Worm (Caenorhabditis elegans) whole organism, late embryonic: Measurements from ENCODE around the gene F41E7.6.

Experiments used
- C08G9.2 ChIP-seq: sonication (generic microtip); optimal IDR thresholded peaks from 2 replicates; lab custom pipeline; 2016; ENCODE audit warnings: mild to moderate bottlenecking, missing genetic modification characterization, moderate library complexity, missing compliant biosample characterization
- F13H6.1 ChIP-seq: sonication (generic microtip); optimal IDR thresholded peaks from 2 replicates; lab custom pipeline; 2016; ENCODE audit warnings: missing genetic modification characterization, missing compliant biosample characterization
- K02D7.2 ChIP-seq: sonication (generic microtip); optimal IDR thresholded peaks from 2 replicates; lab custom pipeline; 2017; ENCODE audit warnings: mild to moderate bottlenecking, missing genetic modification characterization, missing compliant biosample characterization
- K09A11.1 ChIP-seq: sonication (generic microtip); optimal IDR thresholded peaks from 2 replicates; lab custom pipeline; 2017; ENCODE audit warnings: antibody characterized with exemption, mild to moderate bottlenecking, missing genetic modification characterization, missing compliant biosample characterization; ENCODE audit not compliant: insufficient read depth
- T23F11.4 ChIP-seq: fragments of 200-800 bp; sonication (Bioruptor generic); optimal IDR thresholded peaks from 2 replicates; lab custom pipeline; 2018; ENCODE audit warnings: mild to moderate bottlenecking, missing genetic modification characterization, missing compliant biosample characterization
- ahr-1 ChIP-seq: sonication (generic microtip); optimal IDR thresholded peaks from 2 replicates; lab custom pipeline; 2016; ENCODE audit warnings: missing genetic modification characterization, missing compliant biosample characterization
- ceh-18 ChIP-seq: sonication (generic microtip); optimal IDR thresholded peaks from 2 replicates; lab custom pipeline; 2016; ENCODE audit warnings: missing genetic modification characterization, missing compliant biosample characterization
- ceh-2 ChIP-seq: sonication (generic microtip); optimal IDR thresholded peaks from 2 replicates; lab custom pipeline; 2016; ENCODE audit warnings: missing genotype, missing genetic modification characterization, missing compliant biosample characterization
- ceh-30 ChIP-seq: fragments of 150-350 bp; optimal IDR thresholded peaks from 2 replicates; lab custom pipeline; 2014; ENCODE audit warnings: missing biosample characterization, missing genetic modification characterization
- ceh-31 ChIP-seq: sonication (generic microtip); optimal IDR thresholded peaks from 2 replicates; lab custom pipeline; 2016; ENCODE audit warnings: missing genetic modification characterization, missing compliant biosample characterization
- dve-1 ChIP-seq: sonication (generic microtip); optimal IDR thresholded peaks from 2 replicates; lab custom pipeline; 2017; ENCODE audit warnings: antibody characterized with exemption, mild to moderate bottlenecking, missing genetic modification characterization, missing compliant biosample characterization
- elt-2 ChIP-seq: sonication (generic microtip); optimal IDR thresholded peaks from 2 replicates; lab custom pipeline; 2016; ENCODE audit warnings: missing genetic modification reagents, missing genetic modification characterization, missing compliant biosample characterization
- elt-4 ChIP-seq: sonication (generic microtip); optimal IDR thresholded peaks from 2 replicates; lab custom pipeline; 2016; ENCODE audit warnings: missing genetic modification characterization, missing compliant biosample characterization
- ets-4 ChIP-seq: sonication (generic microtip); optimal IDR thresholded peaks from 2 replicates; lab custom pipeline; 2016; ENCODE audit warnings: missing genetic modification characterization, missing compliant biosample characterization
- eyg-1 ChIP-seq: sonication (generic microtip); optimal IDR thresholded peaks from 2 replicates; lab custom pipeline; 2016; ENCODE audit warnings: missing genotype, missing genetic modification characterization, missing compliant biosample characterization
- fax-1 ChIP-seq: sonication (generic microtip); optimal IDR thresholded peaks from 2 replicates; lab custom pipeline; 2016; ENCODE audit warnings: missing genotype, missing genetic modification characterization, missing compliant biosample characterization
- fkh-10 ChIP-seq: fragments of 150-350 bp; optimal IDR thresholded peaks from 2 replicates; lab custom pipeline; 2014; ENCODE audit warnings: missing biosample characterization, missing genetic modification reagents, missing genetic modification characterization
- fkh-6 ChIP-seq: sonication (generic microtip); optimal IDR thresholded peaks from 2 replicates; lab custom pipeline; 2016; ENCODE audit warnings: missing genetic modification characterization, missing compliant biosample characterization
- hlh-30 ChIP-seq: sonication (generic microtip); optimal IDR thresholded peaks from 2 replicates; lab custom pipeline; 2017; ENCODE audit warnings: antibody characterized with exemption, missing genetic modification characterization, missing compliant biosample characterization; ENCODE audit not compliant: insufficient read depth
- hlh-6 ChIP-seq: sonication (generic microtip); optimal IDR thresholded peaks from 2 replicates; lab custom pipeline; 2016; ENCODE audit warnings: missing genotype, missing genetic modification characterization, missing compliant biosample characterization
- hlh-8 ChIP-seq: sonication (generic microtip); optimal IDR thresholded peaks from 2 replicates; lab custom pipeline; 2016; ENCODE audit warnings: missing genotype, missing genetic modification characterization, missing compliant biosample characterization
- madf-2 ChIP-seq: sonication (generic microtip); optimal IDR thresholded peaks from 2 replicates; lab custom pipeline; 2017; ENCODE audit warnings: missing genetic modification characterization, missing compliant biosample characterization
- mec-3 ChIP-seq: sonication (generic microtip); optimal IDR thresholded peaks from 2 replicates; lab custom pipeline; 2016; ENCODE audit warnings: borderline replicate concordance, missing genetic modification characterization, missing compliant biosample characterization
- nfya-1 ChIP-seq: sonication (generic microtip); optimal IDR thresholded peaks from 2 replicates; lab custom pipeline; 2017; ENCODE audit warnings: missing genetic modification characterization, mild to moderate bottlenecking, missing compliant biosample characterization, antibody characterized with exemption, moderate library complexity
- nhr-11 ChIP-seq: fragments of 150-350 bp; optimal IDR thresholded peaks from 2 replicates; lab custom pipeline; 2014; ENCODE audit warnings: missing biosample characterization, missing genetic modification characterization
- nhr-232 ChIP-seq: sonication (generic microtip); optimal IDR thresholded peaks from 2 replicates; lab custom pipeline; 2016; ENCODE audit warnings: missing genetic modification characterization, missing compliant biosample characterization
- pqm-1 ChIP-seq: sonication (generic microtip); optimal IDR thresholded peaks from 2 replicates; lab custom pipeline; 2016; ENCODE audit warnings: missing genetic modification characterization, missing compliant biosample characterization
- pros-1 ChIP-seq: fragments of 150-350 bp; optimal IDR thresholded peaks from 2 replicates; lab custom pipeline; 2014; ENCODE audit warnings: missing biosample characterization, missing genetic modification reagents, missing genetic modification characterization
- ref-2 ChIP-seq: sonication (generic microtip); optimal IDR thresholded peaks from 2 replicates; lab custom pipeline; 2016; ENCODE audit warnings: missing genetic modification characterization, missing compliant biosample characterization
- rnt-1 ChIP-seq: sonication (generic microtip); optimal IDR thresholded peaks from 2 replicates; lab custom pipeline; 2016; ENCODE audit warnings: missing genetic modification characterization, missing compliant biosample characterization
- sox-4 ChIP-seq: sonication (generic microtip); optimal IDR thresholded peaks from 2 replicates; lab custom pipeline; 2017; ENCODE audit warnings: mild to moderate bottlenecking, missing genetic modification characterization, inconsistent platforms, missing compliant biosample characterization
- tbx-2 ChIP-seq: sonication (generic microtip); optimal IDR thresholded peaks from 2 replicates; lab custom pipeline; 2016; ENCODE audit warnings: missing genetic modification characterization, missing compliant biosample characterization
- tbx-7 ChIP-seq: sonication (generic microtip); optimal IDR thresholded peaks from 2 replicates; lab custom pipeline; 2016; ENCODE audit warnings: missing genotype, missing genetic modification characterization, missing compliant biosample characterization
- ttx-3 ChIP-seq: sonication (generic microtip); optimal IDR thresholded peaks from 2 replicates; lab custom pipeline; 2016; ENCODE audit warnings: missing genetic modification reagents, missing genetic modification characterization, missing compliant biosample characterization
- unc-42 ChIP-seq: sonication (generic microtip); optimal IDR thresholded peaks from 2 replicates; lab custom pipeline; 2016; ENCODE audit warnings: missing genotype, missing genetic modification characterization, missing compliant biosample characterization
- unc-55 ChIP-seq: sonication (generic microtip); optimal IDR thresholded peaks from 2 replicates; lab custom pipeline; 2017; ENCODE audit warnings: missing biosample characterization, missing genetic modification reagents, missing genetic modification characterization
- ztf-16 ChIP-seq: sonication (generic microtip); optimal IDR thresholded peaks from 2 replicates; lab custom pipeline; 2017; ENCODE audit warnings: missing genetic modification characterization, missing compliant biosample characterization

F41E7.6 gene

ce11 chrX:10304178-10304577 lies 6.1 kb downstream of the F41E7.6 start, which contains the start of gene fipr-21:
TSS of gene fipr-21 (plus strand) at chrX:10304529.
- TF ChIP-seq nhr-11 (tag; lab: Kevin White, UChicago) (no peak), K02D7.2 (tag; lab: Kevin White, UChicago) (no peak), ahr-1 (tag; lab: Kevin White, UChicago) (no peak), mec-3 (tag; lab: Kevin White, UChicago) (no peak), dve-1 (no peak), sox-4 (tag; lab: Kevin White, UChicago) (no peak), ceh-18 (tag; lab: Kevin White, UChicago) (no peak)

- TF ChIP-seq ttx-3 (tag; lab: Kevin White, UChicago) (no peak), pqm-1 (no peak), rnt-1 (tag; lab: Kevin White, UChicago) (no peak), ceh-2 (tag; lab: Kevin White, UChicago) (no peak), ref-2 (tag; lab: Kevin White, UChicago) (no peak), tbx-7 (tag; lab: Kevin White, UChicago) (no peak), fax-1 (tag; lab: Kevin White, UChicago) (no peak), hlh-6 (tag; lab: Kevin White, UChicago) (no peak), C08G9.2 (tag; lab: Kevin White, UChicago) (no peak), pros-1 (tag; lab: Kevin White, UChicago) (no peak), eyg-1 (tag; lab: Kevin White, UChicago) (no peak), nhr-232 (tag; lab: Kevin White, UChicago) (no peak), madf-2 (no peak), F13H6.1 (tag; lab: Kevin White, UChicago) (no peak), hlh-30 (tag; lab: Kevin White, UChicago) (no peak), dve-1 (no peak), K09A11.1 (tag; lab: Kevin White, UChicago) (no peak), fkh-10 (GFP tag; lab: Kevin White, UChicago) (no peak), T23F11.4 (GFP tag; lab: Kevin White, UChicago) (no peak), ceh-31 (tag; lab: Kevin White, UChicago) (no peak)
Measured at ce11 chrX:10302430-10302829, 7.8 kb downstream of the F41E7.6 start, which contains the start of gene fip-5. TSS of gene fip-5 (plus strand) at chrX:10302741.

ce11 chrX:10301920-10302319 lies 8.3 kb downstream of the F41E7.6 start:
- no peak for TF ChIP-seq sox-4 (tag; lab: Kevin White, UChicago)
- no peak for TF ChIP-seq ztf-16 (tag; lab: Kevin White, UChicago)

DNA sequence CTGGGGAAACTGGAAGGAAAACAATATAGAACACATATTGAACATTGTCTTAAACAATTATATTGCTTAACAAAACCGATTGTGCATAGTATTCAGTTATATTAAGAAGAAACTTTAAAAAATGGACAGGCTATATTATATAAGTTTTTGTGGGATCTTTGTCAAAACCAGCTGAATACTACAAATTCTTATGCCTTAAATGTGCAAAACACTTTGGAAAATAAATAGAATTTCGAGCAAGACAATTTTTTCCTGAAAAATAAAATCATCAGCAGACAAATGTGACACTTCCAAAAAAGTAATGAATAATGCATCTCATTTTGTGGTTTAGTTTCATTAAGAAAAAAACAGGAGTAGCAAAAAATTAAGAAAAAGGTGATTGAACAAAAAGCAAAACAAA lies 12.9 kb downstream of the F41E7.6 start:
- TF ChIP-seq hlh-8, result no peak
- TF ChIP-seq tbx-2 (tag; lab: Kevin White, UChicago), result no peak
- no peak for TF ChIP-seq nfya-1
- no peak for TF ChIP-seq ets-4 (tag; lab: Kevin White, UChicago)
- TF ChIP-seq unc-42 (tag; lab: Kevin White, UChicago), result no peak
- TF ChIP-seq K02D7.2 (tag; lab: Kevin White, UChicago), result no peak

DNA sequence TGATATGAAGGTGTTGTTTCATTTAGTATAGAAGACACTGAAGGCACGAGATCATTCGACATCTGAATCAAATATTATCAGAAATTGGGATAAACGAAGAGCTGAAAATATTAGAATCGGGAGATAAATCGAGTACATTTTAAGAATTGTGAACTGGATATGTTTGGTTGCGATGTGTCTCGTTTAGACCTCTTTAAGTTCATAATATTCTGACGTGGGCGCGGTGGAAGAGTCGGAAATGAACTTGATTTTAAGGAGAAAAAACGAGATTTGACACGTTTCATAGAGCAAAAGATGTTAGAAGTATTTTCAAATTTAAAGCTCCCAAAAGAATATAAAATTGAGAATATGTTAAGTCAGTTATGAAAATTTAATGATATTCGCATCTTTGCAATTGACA lies 24.6 kb downstream of the F41E7.6 start, which contains the start of gene npr-6:
Gene npr-6, minus strand, starts transcription at position 101 of the 400 bp plus-strand sequence.
- TF ChIP-seq C08G9.2 (tag; lab: Kevin White, UChicago) (no peak), tbx-7 (tag; lab: Kevin White, UChicago) (no peak), eyg-1 (tag; lab: Kevin White, UChicago) (no peak), ttx-3 (tag; lab: Kevin White, UChicago) (no peak), elt-4 (tag; lab: Kevin White, UChicago) (no peak), elt-2 (tag; lab: Kevin White, UChicago) (no peak), ahr-1 (tag; lab: Kevin White, UChicago) (no peak), nhr-11 (tag; lab: Kevin White, UChicago) (no peak), unc-55 (no peak), fkh-6 (tag; lab: Kevin White, UChicago) (no peak), fkh-10 (GFP tag; lab: Kevin White, UChicago) (no peak), ceh-30 (no peak)
